Worm (Caenorhabditis elegans) whole organism, young adult: ENCODE results near the gene R11D1.3.

ENCODE experiments used
- B0261.1 ChIP-seq: sonication (generic microtip); optimal IDR thresholded peaks from 2 replicates; lab custom pipeline; 2016; ENCODE audit warnings: mild to moderate bottlenecking, missing genetic modification characterization, moderate library complexity, missing compliant biosample characterization
- F49E8.2 ChIP-seq: sonication (generic microtip); optimal IDR thresholded peaks from 3 replicates; lab custom pipeline; 2017; ENCODE audit warnings: missing genetic modification characterization, mild to moderate bottlenecking, missing compliant biosample characterization, antibody characterized with exemption, moderate library complexity; ENCODE audit not compliant: insufficient read depth
- K12H6.12 ChIP-seq: fragments of 200-800 bp; sonication (Bioruptor generic); optimal IDR thresholded peaks from 2 replicates; lab custom pipeline; 2018; ENCODE audit warnings: mild to moderate bottlenecking, missing genetic modification characterization, missing compliant biosample characterization
- Y79H2A.3 ChIP-seq: fragments of 200-800 bp; sonication (Bioruptor generic); conservative IDR thresholded peaks from 2 replicates; pipeline ENCODE4 v1.3.6; 2022; ENCODE audit warnings: missing genetic modification reagents, missing genetic modification characterization, missing compliant biosample characterization
- attf-6 ChIP-seq: fragments of 200-800 bp; sonication (Bioruptor generic); IDR thresholded peaks from 2 replicates; pipeline ENCODE4 v1.3.6; 2022; ENCODE audit warnings: missing genetic modification reagents, missing genetic modification characterization, missing compliant biosample characterization
- cebp-1 ChIP-seq, 2 experiments: fragments of 200-800 bp in 1 of 2; sonication (Bioruptor generic) in 1 of 2; sonication (generic microtip) in 1 of 2; IDR thresholded peaks in 1 of 2; optimal IDR thresholded peaks in 1 of 2; 2 replicates each; pipeline versions ENCODE4 v1.3.6 to Lab custom; 2017 to 2022; ENCODE audit warnings: missing compliant biosample characterization in 2 of 2, missing genetic modification characterization in 2 of 2, mild to moderate bottlenecking in 1 of 2, missing genetic modification reagents in 1 of 2, moderate library complexity in 1 of 2
- ceh-27 ChIP-seq: fragments of 200-800 bp; sonication (Bioruptor generic); optimal IDR thresholded peaks from 2 replicates; lab custom pipeline; 2018; ENCODE audit warnings: mild to moderate bottlenecking, missing genetic modification characterization, moderate library complexity, missing compliant biosample characterization
- ceh-40 ChIP-seq: fragments of 200-800 bp; sonication (Bioruptor generic); IDR thresholded peaks from 2 replicates; pipeline ENCODE4 v1.3.6; 2022; ENCODE audit warnings: missing genetic modification characterization, missing compliant biosample characterization
- ceh-58 ChIP-seq: fragments of 200-800 bp; sonication (Bioruptor generic); IDR thresholded peaks from 2 replicates; pipeline ENCODE4 v1.3.6; 2022; ENCODE audit warnings: missing genetic modification characterization, missing compliant biosample characterization
- die-1 ChIP-seq: sonication (generic microtip); optimal IDR thresholded peaks from 2 replicates; lab custom pipeline; 2016; ENCODE audit warnings: missing genotype, mild to moderate bottlenecking, missing genetic modification characterization, missing compliant biosample characterization
- dpl-1 ChIP-seq: fragments of 150-350 bp; optimal IDR thresholded peaks from 2 replicates; lab custom pipeline; 2014; ENCODE audit warnings: missing biosample characterization, missing genetic modification reagents, missing genetic modification characterization
- egl-44 ChIP-seq: fragments of 200-800 bp; sonication (Bioruptor generic); IDR thresholded peaks from 2 replicates; pipeline ENCODE4 v1.3.6; 2022; ENCODE audit warnings: missing genetic modification reagents, missing genetic modification characterization, missing compliant biosample characterization
- gei-17 ChIP-seq: fragments of 200-800 bp; sonication (Bioruptor generic); optimal IDR thresholded peaks from 2 replicates; lab custom pipeline; 2018; ENCODE audit warnings: mild to moderate bottlenecking, missing genetic modification characterization, missing compliant biosample characterization
- lin-26 ChIP-seq: fragments of 200-800 bp; sonication (Bioruptor generic); IDR thresholded peaks from 2 replicates; pipeline ENCODE4 v1.3.6; 2022; ENCODE audit warnings: missing genetic modification reagents, missing genetic modification characterization, missing compliant biosample characterization
- lsl-1 ChIP-seq: fragments of 200-800 bp; sonication (Bioruptor generic); optimal IDR thresholded peaks from 2 replicates; lab custom pipeline; 2018; ENCODE audit warnings: mild to moderate bottlenecking, missing genetic modification characterization, moderate library complexity, missing compliant biosample characterization
- madf-3 ChIP-seq: fragments of 200-800 bp; sonication (Bioruptor generic); IDR thresholded peaks from 2 replicates; pipeline ENCODE4 v1.3.6; 2022; ENCODE audit warnings: missing genetic modification reagents, missing genetic modification characterization, missing compliant biosample characterization
- madf-8 ChIP-seq: fragments of 200-800 bp; sonication (Bioruptor generic); conservative IDR thresholded peaks from 2 replicates; pipeline ENCODE4 v1.3.6; 2022; ENCODE audit warnings: missing genetic modification reagents, missing genetic modification characterization, missing compliant biosample characterization
- nfya-2 ChIP-seq: fragments of 200-800 bp; sonication (Bioruptor generic); IDR thresholded peaks from 2 replicates; pipeline ENCODE4 v1.3.6; 2022; ENCODE audit warnings: missing genetic modification reagents, missing genetic modification characterization, missing compliant biosample characterization
- nhr-27 ChIP-seq: fragments of 200-800 bp; sonication (Bioruptor generic); optimal IDR thresholded peaks from 2 replicates; lab custom pipeline; 2018; ENCODE audit warnings: mild to moderate bottlenecking, missing genetic modification characterization, moderate library complexity, missing compliant biosample characterization
- rcor-1 ChIP-seq: fragments of 200-800 bp; sonication (Bioruptor generic); IDR thresholded peaks from 2 replicates; pipeline ENCODE4 v1.3.6; 2022; ENCODE audit warnings: missing genetic modification reagents, missing genetic modification characterization, missing compliant biosample characterization
- rpc-1 ChIP-seq, 2 experiments: fragments of 150-350 bp in 1 of 2; sonication (generic microtip) in 1 of 2; optimal IDR thresholded peaks; 2 replicates each; lab custom pipeline; 2014 to 2018; ENCODE audit warnings: missing biosample characterization in 1 of 2, missing genetic modification characterization in 1 of 2, missing genetic modification reagents in 1 of 2, missing genotype in 1 of 2
- somi-1 ChIP-seq: fragments of 200-800 bp; sonication (Bioruptor generic); optimal IDR thresholded peaks from 2 replicates; lab custom pipeline; 2018; ENCODE audit warnings: mild to moderate bottlenecking, missing genetic modification characterization, missing compliant biosample characterization
- sptf-2 ChIP-seq: fragments of 200-800 bp; sonication (Bioruptor generic); optimal IDR thresholded peaks from 2 replicates; lab custom pipeline; 2018; ENCODE audit warnings: mild to moderate bottlenecking, missing genetic modification characterization, missing compliant biosample characterization
- tbp1 ChIP-seq: fragments of 200-800 bp; sonication (Bioruptor generic); optimal IDR thresholded peaks from 2 replicates; lab custom pipeline; 2018; ENCODE audit warnings: mild to moderate bottlenecking, missing genetic modification characterization, missing compliant biosample characterization
- zfh-2 ChIP-seq: fragments of 200-800 bp; sonication (Bioruptor generic); conservative IDR thresholded peaks from 2 replicates; pipeline ENCODE4 v1.3.6; 2022; ENCODE audit warnings: missing genetic modification reagents, missing genetic modification characterization, missing compliant biosample characterization
- zim-3 ChIP-seq: sonication (generic microtip); optimal IDR thresholded peaks from 2 replicates; lab custom pipeline; 2017; ENCODE audit warnings: mild to moderate bottlenecking, missing genetic modification characterization, moderate library complexity, missing compliant biosample characterization
- ztf-18 ChIP-seq: sonication (generic microtip); optimal IDR thresholded peaks from 2 replicates; lab custom pipeline; 2016; ENCODE audit warnings: missing genotype, mild to moderate bottlenecking, missing genetic modification characterization, missing compliant biosample characterization
- ztf-25 ChIP-seq: fragments of 200-800 bp; sonication (Bioruptor generic); IDR thresholded peaks from 2 replicates; pipeline ENCODE4 v1.3.6; 2022; ENCODE audit warnings: missing genetic modification reagents, missing genetic modification characterization, missing compliant biosample characterization
- ztf-26 ChIP-seq: sonication (generic microtip); optimal IDR thresholded peaks from 2 replicates; lab custom pipeline; 2017; ENCODE audit warnings: missing genetic modification characterization, missing compliant biosample characterization
- ztf-6 ChIP-seq: fragments of 200-800 bp; sonication (Bioruptor generic); IDR thresholded peaks from 2 replicates; pipeline ENCODE4 v1.3.6; 2022; ENCODE audit warnings: missing genetic modification reagents, missing genetic modification characterization, missing compliant biosample characterization

R11D1.3 gene

DNA sequence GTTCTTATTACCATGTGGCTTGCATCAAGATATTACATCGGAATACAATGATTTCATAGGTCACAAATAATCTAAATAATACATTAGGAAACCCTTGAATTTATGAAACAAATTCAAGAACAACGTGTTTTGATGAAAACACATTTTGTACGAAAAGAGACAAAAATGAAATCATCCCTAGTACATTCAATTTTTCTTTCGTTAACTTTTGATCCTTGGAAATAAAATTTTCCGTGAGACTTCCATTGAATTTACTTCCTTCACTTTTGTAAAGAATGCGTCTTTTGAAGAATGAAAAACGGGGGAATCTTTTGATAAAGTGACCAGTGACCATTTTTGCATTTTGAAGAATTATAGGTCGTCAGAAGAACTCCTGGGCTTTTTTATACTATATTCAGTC is 38.2 kb downstream of the R11D1.3 start:
- TF ChIP-seq nfya-2 (GFP tag; lab: Robert Waterston, UW) = no peak
- no peak for TF ChIP-seq somi-1 (GFP tag; lab: Kevin White, UChicago)
- no peak for TF ChIP-seq madf-3
- no peak for TF ChIP-seq egl-44 (GFP tag; lab: Robert Waterston, UW)
- TF ChIP-seq F49E8.2 (tag; lab: Kevin White, UChicago) = no peak

DNA sequence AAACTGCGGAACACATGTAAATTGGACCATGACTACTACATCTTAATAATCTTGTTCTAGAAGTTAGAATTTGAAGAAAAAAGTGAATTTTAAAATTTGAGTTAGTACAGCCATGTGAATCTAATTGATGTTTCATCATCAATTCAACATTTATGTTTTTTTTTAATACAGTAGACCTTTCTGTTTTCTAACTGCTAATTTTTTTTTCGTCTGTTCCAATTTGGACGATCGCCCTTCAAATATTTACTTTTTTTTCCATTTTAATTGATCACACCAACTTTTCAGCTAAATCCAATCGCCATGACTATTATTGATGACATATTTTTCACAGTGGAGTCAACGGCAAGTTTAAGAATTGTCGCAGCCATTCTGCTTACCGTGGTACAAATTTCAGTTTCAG is 41.3 kb downstream of the R11D1.3 start, which contains the start of gene srx-116:
srx-116 (plus strand) TSS at position 301 of the 400 bp plus-strand sequence.
- no peak for TF ChIP-seq Y79H2A.3 (GFP tag; lab: Robert Waterston, UW)
- TF ChIP-seq rpc-1 (optimal IDR thresholded peaks at IDR 0.05; lab: Kevin White, UChicago) = no peak
- TF ChIP-seq rpc-1 (tag; optimal IDR thresholded peaks at IDR 0.05; lab: Kevin White, UChicago) = no peak

DNA sequence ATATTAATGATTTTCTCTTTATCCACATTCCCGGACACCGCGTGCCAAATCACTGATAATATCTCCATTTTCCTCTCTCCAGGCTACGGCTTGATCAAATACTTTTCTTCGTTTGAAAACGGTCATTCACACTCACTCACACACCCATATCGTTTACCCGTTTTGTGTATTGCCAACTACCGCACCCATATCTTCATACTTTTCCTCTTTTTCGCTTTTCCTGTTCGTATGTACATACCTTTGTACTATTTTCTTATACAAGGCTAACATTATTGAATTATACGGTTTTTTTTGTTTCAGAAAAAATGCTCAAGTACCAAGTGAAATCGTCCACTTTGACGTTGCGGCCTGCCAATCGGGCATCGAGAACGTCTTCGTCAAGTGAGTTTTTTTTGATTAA is 44.0 kb downstream of the R11D1.3 start, which contains the start of gene W05B10.4:
W05B10.4 (plus strand) TSS at position 301 of the 400 bp plus-strand sequence.
- TF ChIP-seq dpl-1 (GFP tag; lab: Kevin White, UChicago) = no peak
- peak; percentile 10 for TF ChIP-seq ceh-27 (GFP tag; lab: Kevin White, UChicago)

DNA sequence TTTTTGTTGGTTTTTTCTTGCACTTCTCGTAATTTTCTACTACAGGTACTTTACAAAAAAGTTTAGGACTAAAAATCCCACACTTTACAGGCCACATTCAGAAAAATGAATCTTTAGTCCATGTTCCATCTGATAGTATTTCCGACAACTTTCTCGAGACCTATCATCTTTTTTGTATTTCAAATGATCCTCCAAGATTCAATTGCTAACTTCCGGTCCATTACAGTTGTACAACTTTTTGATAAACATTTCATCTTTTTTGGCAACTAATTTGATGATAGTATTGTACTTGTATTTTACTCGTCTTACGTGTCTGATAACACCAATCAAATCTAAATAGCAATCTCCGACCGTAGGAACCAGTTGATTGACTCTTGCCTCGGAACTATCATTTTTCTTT is 44.5 kb downstream of the R11D1.3 start:
- TF ChIP-seq ceh-40 (GFP tag; lab: Robert Waterston, UW) (no peak), ztf-26 (tag; lab: Kevin White, UChicago) (no peak), F49E8.2 (tag; lab: Kevin White, UChicago) (no peak), ztf-25 (no peak), rcor-1 (GFP tag; lab: Robert Waterston, UW) (no peak), madf-3 (no peak)

DNA sequence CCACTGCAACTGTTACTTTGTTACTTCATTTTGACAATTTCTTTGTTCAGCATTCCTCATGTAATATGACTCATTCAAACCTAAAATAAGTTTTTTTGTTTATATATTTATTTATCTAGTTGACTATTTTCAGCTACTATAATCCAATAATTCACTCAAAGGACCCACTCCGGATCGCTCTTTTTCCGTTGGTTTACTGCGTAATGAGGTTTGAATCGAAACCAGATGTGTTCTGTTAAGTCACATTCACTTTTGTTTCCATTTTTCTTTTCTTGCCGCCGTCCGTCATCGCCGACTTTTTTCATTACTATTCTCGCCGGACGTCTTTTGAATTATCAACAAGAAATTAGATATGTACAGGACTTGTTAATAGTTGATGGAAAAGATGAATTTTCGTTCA is 48.5 kb downstream of the R11D1.3 start:
- TF ChIP-seq ztf-18 (tag; lab: Kevin White, UChicago) (no peak), lin-26 (GFP tag; lab: Robert Waterston, UW) (no peak), madf-8 (no peak), ztf-6 (no peak), ceh-58 (GFP tag; lab: Robert Waterston, UW) (no peak), zfh-2 (GFP tag; lab: Robert Waterston, UW) (no peak), zim-3 (tag; lab: Kevin White, UChicago) (no peak), nfya-2 (GFP tag; lab: Robert Waterston, UW) (no peak), ceh-27 (GFP tag; lab: Kevin White, UChicago) (no peak), cebp-1 (GFP tag; IDR thresholded peaks at IDR 0.05; lab: Robert Waterston, UW) (no peak), cebp-1 (tag; optimal IDR thresholded peaks at IDR 0.05; lab: Kevin White, UChicago) (no peak), gei-17 (GFP tag; lab: Kevin White, UChicago) (no peak), lsl-1 (no peak), tbp1 (GFP tag; lab: Kevin White, UChicago) (no peak), sptf-2 (GFP tag; lab: Kevin White, UChicago) (no peak), B0261.1 (tag; lab: Kevin White, UChicago) (no peak), die-1 (tag; lab: Kevin White, UChicago) (no peak), K12H6.12 (tag; lab: Kevin White, UChicago) (no peak), nhr-27 (tag; lab: Kevin White, UChicago) (no peak), attf-6 (GFP tag; lab: Robert Waterston, UW) (no peak)
- TF ChIP-seq, all 124 proteins: peak for 0
